Worm (Caenorhabditis elegans): ENCODE data around the gene F59B10.5.
A peak's percentile ranks its signal among the peaks of the same experiment; 100 is the strongest.

Gene F59B10.5

DNA sequence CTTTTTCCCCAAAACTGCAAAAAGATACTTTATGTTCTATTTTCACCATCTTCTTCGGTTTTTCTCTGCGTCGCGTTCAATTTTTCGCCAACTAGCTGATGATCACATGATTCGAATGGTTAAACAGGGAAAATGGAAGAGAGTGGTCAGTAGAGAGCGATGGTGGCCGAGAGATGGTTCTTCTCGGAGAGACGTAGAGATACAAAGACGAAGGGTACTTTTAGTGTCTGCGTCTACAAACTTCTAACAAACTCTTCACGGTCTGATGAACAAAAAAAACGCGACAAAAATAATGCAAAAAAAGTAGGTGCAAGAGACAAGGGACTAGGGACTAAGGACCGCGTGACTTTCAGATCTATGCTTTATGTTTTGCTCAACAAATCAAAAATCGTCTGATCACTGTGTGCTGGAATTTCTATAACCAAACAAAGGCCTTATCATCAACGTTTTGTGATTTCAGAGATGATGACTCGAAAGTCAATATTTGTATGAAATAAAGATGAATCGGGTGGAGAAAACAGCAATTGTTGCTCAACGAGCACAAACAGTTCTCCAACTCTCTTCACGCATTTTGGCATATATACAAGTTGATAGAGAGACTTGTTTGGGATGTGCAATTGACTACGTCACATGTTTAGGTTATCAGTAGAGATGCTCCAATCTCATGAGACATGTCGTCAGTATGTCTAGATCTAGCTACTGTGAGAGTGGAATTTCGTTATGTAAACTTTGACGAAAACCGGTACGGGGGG is 28.7 kb upstream of the F59B10.5 start:
- TF ChIP-seq lin-11 (tag; optimal IDR thresholded peaks at IDR 0.05) (peak; percentile 88), nhr-6 (tag; optimal IDR thresholded peaks at IDR 0.05) (peak; percentile 96), sem-4 (tag; optimal IDR thresholded peaks at IDR 0.05) (peak; percentile 96), nhr-11 (tag; optimal IDR thresholded peaks at IDR 0.05) (no peak), alr-1 (tag; optimal IDR thresholded peaks at IDR 0.05) (no peak), dmd-4 (tag; optimal IDR thresholded peaks at IDR 0.05) (no peak), C34F6.9 (tag; optimal IDR thresholded peaks at IDR 0.05) (peak; percentile 98), aly-2 (tag; optimal IDR thresholded peaks at IDR 0.05) (no peak), mab-5 (tag; optimal IDR thresholded peaks at IDR 0.05) (peak; percentile 70), elt-3 (tag; optimal IDR thresholded peaks at IDR 0.05) (no peak), unc-62 (GFP tag; optimal IDR thresholded peaks at IDR 0.05) (peak; percentile 61), nhr-12 (tag; optimal IDR thresholded peaks at IDR 0.05) (peak; percentile 41), nhr-23 (tag; optimal IDR thresholded peaks at IDR 0.05) (no peak), ztf-11 (tag; optimal IDR thresholded peaks at IDR 0.05) (no peak), fos-1 (tag; optimal IDR thresholded peaks at IDR 0.05) (peak; percentile 88), Y55F3AM.14 (GFP tag; optimal IDR thresholded peaks at IDR 0.05) (peak; percentile 78), egl-27 (tag; optimal IDR thresholded peaks at IDR 0.05) (peak; percentile 88), ceh-82 (tag; optimal IDR thresholded peaks at IDR 0.05) (peak; percentile 1), lsy-2 (tag; optimal IDR thresholded peaks at IDR 0.05) (peak; percentile 75 to 94), nhr-25 (tag; optimal IDR thresholded peaks at IDR 0.05) (peak; percentile 98), ceh-16 (tag; optimal IDR thresholded peaks at IDR 0.05) (peak; percentile 83), lin-13 (GFP tag; optimal IDR thresholded peaks at IDR 0.05) (peak; percentile 84), lin-39 (tag; optimal IDR thresholded peaks at IDR 0.05) (no peak), mbf-1 (tag; optimal IDR thresholded peaks at IDR 0.05) (no peak), sma-9 (GFP tag; optimal IDR thresholded peaks at IDR 0.05) (peak; percentile 98), sma-9 (tag; optimal IDR thresholded peaks at IDR 0.05) (no peak), peb-1 (tag; optimal IDR thresholded peaks at IDR 0.05) (no peak), unc-39 (tag; optimal IDR thresholded peaks at IDR 0.05) (no peak), nhr-77 (tag; optimal IDR thresholded peaks at IDR 0.05) (peak; percentile 19), mdl-1 (tag; optimal IDR thresholded peaks at IDR 0.05) (peak; percentile 84 to 92), nhr-10 (tag; optimal IDR thresholded peaks at IDR 0.05) (peak; percentile 10), blmp-1 (tag; optimal IDR thresholded peaks at IDR 0.05; ENCODE audit: insufficient read depth) (peak; percentile 68), crh-2 (tag; optimal IDR thresholded peaks at IDR 0.05) (peak; percentile 98), gmeb-1 (tag; optimal IDR thresholded peaks at IDR 0.05) (peak; percentile 87), nhr-21 (tag; optimal IDR thresholded peaks at IDR 0.05) (peak; percentile 97), snpc-4 (tag; optimal IDR thresholded peaks at IDR 0.05) (peak; percentile 61), sma-3 (GFP tag; optimal IDR thresholded peaks at IDR 0.05) (peak; percentile 97), nhr-129 (tag; optimal IDR thresholded peaks at IDR 0.05) (peak; percentile 97), ztf-1 (GFP tag; conservative IDR thresholded peaks at IDR 0.05) (no peak), ztf-4 (tag; optimal IDR thresholded peaks at IDR 0.05) (peak; percentile 97), zag-1 (tag; optimal IDR thresholded peaks at IDR 0.05) (peak; percentile 69), unc-55 (GFP tag; optimal IDR thresholded peaks at IDR 0.05) (peak; percentile 93), ZK546.5 (tag; optimal IDR thresholded peaks at IDR 0.05) (no peak), elt-1 (tag; optimal IDR thresholded peaks at IDR 0.05) (no peak), ama-1 (optimal IDR thresholded peaks at IDR 0.05) (peak; percentile 92), nhr-237 (tag; optimal IDR thresholded peaks at IDR 0.05) (no peak), skn-1 (tag; optimal IDR thresholded peaks at IDR 0.05) (peak; percentile 53), F13H6.1 (tag; optimal IDR thresholded peaks at IDR 0.05) (peak; percentile 95), R02D3.7 (tag; optimal IDR thresholded peaks at IDR 0.05) (no peak)

Measured in whole organism, L2 larva.